Fruit fly (Drosophila melanogaster) whole organism, embryonic: Measurements from ENCODE around the gene SecS.

ENCODE experiments used
- CG11456 ChIP-seq: fragments of 200-800 bp; sonication (Bioruptor generic); IDR thresholded peaks from 3 replicates; pipeline ENCODE4 v1.3.6; 2022; ENCODE audit warnings: missing biosample characterization, missing genetic modification characterization
- CG12769 ChIP-seq: fragments of 200-800 bp; sonication (Bioruptor generic); optimal IDR thresholded peaks from 2 replicates; lab custom pipeline; 2019; ENCODE audit warnings: missing biosample characterization, mild to moderate bottlenecking, missing genetic modification characterization, moderate library complexity
- CG13296 ChIP-seq: fragments of 200-800 bp; sonication (Bioruptor generic); optimal IDR thresholded peaks from 3 replicates; lab custom pipeline; 2018; ENCODE audit warnings: missing biosample characterization, mild to moderate bottlenecking, missing genetic modification characterization
- CG14014 ChIP-seq: fragments of 200-800 bp; sonication (Bioruptor generic); IDR thresholded peaks from 2 replicates; pipeline ENCODE4 v1.3.6; 2022; ENCODE audit warnings: missing biosample characterization, missing genetic modification characterization
- CG14050 ChIP-seq: fragments of 200-800 bp; sonication (Bioruptor generic); IDR thresholded peaks from 3 replicates; pipeline ENCODE4 v1.3.6; 2022; ENCODE audit warnings: missing biosample characterization, missing genetic modification characterization
- CG14860 ChIP-seq: fragments of 200-800 bp; sonication (Bioruptor generic); IDR thresholded peaks from 3 replicates; pipeline ENCODE4 v1.3.6; 2022; ENCODE audit warnings: missing biosample characterization, missing genetic modification characterization; ENCODE audit not compliant: partially characterized antibody
- CG15011 ChIP-seq: fragments of 200-800 bp; sonication (Bioruptor generic); optimal IDR thresholded peaks from 3 replicates; lab custom pipeline; 2018; ENCODE audit warnings: missing biosample characterization, mild to moderate bottlenecking, missing genetic modification characterization
- CG18599 ChIP-seq: fragments of 200-800 bp; sonication (Bioruptor generic); optimal IDR thresholded peaks from 3 replicates; lab custom pipeline; 2017; ENCODE audit warnings: missing biosample characterization, missing genetic modification characterization, mild to moderate bottlenecking, moderate library complexity, missing genetic modification reagents
- CG2199 ChIP-seq: fragments of 200-800 bp; sonication (Bioruptor generic); IDR thresholded peaks from 3 replicates; pipeline ENCODE4 v1.3.6; 2022; ENCODE audit warnings: missing biosample characterization, missing genetic modification characterization
- CG3726 ChIP-seq: fragments of 200-800 bp; sonication (Bioruptor generic); IDR thresholded peaks from 3 replicates; pipeline ENCODE4, ENCODE4 v1.3.6; 2022; ENCODE audit warnings: missing biosample characterization, missing genetic modification characterization
- CG42726 ChIP-seq: fragments of 200-800 bp; sonication (Bioruptor generic); IDR thresholded peaks from 2 replicates; pipeline ENCODE4 v1.3.6; 2022; ENCODE audit warnings: missing biosample characterization, missing genetic modification characterization; ENCODE audit not compliant: partially characterized antibody
- CG4360 ChIP-seq: fragments of 200-800 bp; sonication (Bioruptor generic); IDR thresholded peaks from 2 replicates; pipeline ENCODE4 v1.3.6; 2022; ENCODE audit warnings: missing biosample characterization, missing genetic modification characterization
- CG4617 ChIP-seq: fragments of 200-800 bp; sonication (Bioruptor generic); optimal IDR thresholded peaks from 3 replicates; lab custom pipeline; 2016; ENCODE audit warnings: missing biosample characterization, missing genetic modification characterization, borderline replicate concordance
- CG7372 ChIP-seq: fragments of 200-800 bp; sonication (Bioruptor generic); IDR thresholded peaks from 2 replicates; pipeline ENCODE4 v1.3.6; 2022; ENCODE audit warnings: missing biosample characterization, missing genetic modification characterization
- Deaf1 ChIP-seq: fragments of 200-800 bp; optimal IDR thresholded peaks from 3 replicates; lab custom pipeline; 2019; ENCODE audit warnings: missing biosample characterization, mild to moderate bottlenecking, missing genetic modification characterization, moderate library complexity
- NFAT ChIP-seq: fragments of 200-800 bp; sonication (Bioruptor generic); IDR thresholded peaks from 2 replicates; pipeline ENCODE4 v1.3.6; 2022; ENCODE audit warnings: missing biosample characterization, missing genetic modification characterization
- Pdp1 ChIP-seq, 2 experiments: fragments of 200-800 bp; sonication (Bioruptor generic); optimal IDR thresholded peaks; 3 replicates each; lab custom pipeline; 2016; ENCODE audit warnings: missing biosample characterization in 2 of 2, missing genetic modification characterization in 2 of 2, mild to moderate bottlenecking in 1 of 2, moderate library complexity in 1 of 2
- Sox100B ChIP-seq: fragments of 200-800 bp; sonication (Bioruptor generic); optimal IDR thresholded peaks from 3 replicates; lab custom pipeline; 2018; ENCODE audit warnings: missing biosample characterization, mild to moderate bottlenecking, missing genetic modification characterization
- Trl ChIP-seq, 3 experiments: fragments of >200 bp in 2 of 3; fragments of 200-800 bp in 1 of 3; sonication (Bioruptor generic) in 1 of 3; optimal IDR thresholded peaks; 2 replicates in 1 of 3; 3 replicates in 2 of 3; lab custom pipeline; 2016 to 2017; ENCODE audit warnings: missing biosample characterization in 1 of 3, missing genetic modification characterization in 1 of 3
- chm ChIP-seq: fragments of 200-800 bp; sonication (Bioruptor generic); IDR thresholded peaks from 2 replicates; pipeline ENCODE4 v1.3.6; 2022; ENCODE audit warnings: missing biosample characterization, missing genetic modification characterization
- da ChIP-seq: fragments of 200-800 bp; sonication (Bioruptor generic); optimal IDR thresholded peaks from 2 replicates; lab custom pipeline; 2016; ENCODE audit warnings: missing biosample characterization, missing genetic modification characterization
- ftz-f1 ChIP-seq: fragments of 200-800 bp; sonication (Bioruptor generic); optimal IDR thresholded peaks from 2 replicates; lab custom pipeline; 2016; ENCODE audit warnings: missing biosample characterization, missing genetic modification characterization
- gsb-n ChIP-seq: fragments of 200-800 bp; sonication (Bioruptor generic); optimal IDR thresholded peaks from 3 replicates; lab custom pipeline; 2018; ENCODE audit warnings: missing biosample characterization, mild to moderate bottlenecking, missing genetic modification characterization
- ham ChIP-seq: fragments of 200-800 bp; sonication (Bioruptor generic); IDR thresholded peaks from 2 replicates; pipeline ENCODE4 v1.3.6; 2022; ENCODE audit warnings: missing biosample characterization, missing genetic modification characterization
- kay ChIP-seq: fragments of 200-800 bp; sonication (Bioruptor generic); optimal IDR thresholded peaks from 2 replicates; lab custom pipeline; 2016; ENCODE audit warnings: missing biosample characterization, missing genetic modification characterization
- kni ChIP-seq: fragments of 200-800 bp; sonication (Bioruptor generic); optimal IDR thresholded peaks from 3 replicates; lab custom pipeline; 2017; ENCODE audit warnings: mild to moderate bottlenecking, missing biosample characterization, missing genetic modification reagents, missing genetic modification characterization
- lov ChIP-seq, 2 experiments: fragments of 200-800 bp in 1 of 2; fragments of >200 bp in 1 of 2; sonication (Bioruptor generic) in 1 of 2; IDR thresholded peaks in 1 of 2; optimal IDR thresholded peaks in 1 of 2; 2 replicates in 1 of 2; 3 replicates in 1 of 2; pipeline versions ENCODE4 v1.3.6 to Lab custom; 2017 to 2022; ENCODE audit warnings: missing biosample characterization in 1 of 2, missing genetic modification characterization in 1 of 2
- mld ChIP-seq: fragments of 200-800 bp; sonication (Bioruptor generic); IDR thresholded peaks from 3 replicates; pipeline ENCODE4 v1.3.6; 2022; ENCODE audit warnings: missing biosample characterization, missing genetic modification characterization; ENCODE audit not compliant: partially characterized antibody
- nom ChIP-seq: fragments of 200-800 bp; sonication (Bioruptor generic); optimal IDR thresholded peaks from 2 replicates; lab custom pipeline; 2017; ENCODE audit warnings: missing biosample characterization, missing genetic modification characterization, mild to moderate bottlenecking, moderate library complexity, missing genetic modification reagents
- rib ChIP-seq: fragments of 200-800 bp; sonication (Bioruptor generic); IDR thresholded peaks from 2 replicates; pipeline ENCODE4 v1.3.6; 2022; ENCODE audit warnings: missing biosample characterization, missing genetic modification characterization
- sens ChIP-seq: fragments of 200-800 bp; sonication (Bioruptor generic); peaks from one replicate; lab custom pipeline; 2016; ENCODE audit warnings: missing biosample characterization, missing genetic modification characterization
- ssp ChIP-seq: fragments of 200-800 bp; sonication (Bioruptor generic); IDR thresholded peaks from 2 replicates; pipeline ENCODE4 v1.3.6; 2022; ENCODE audit warnings: missing biosample characterization, missing genetic modification characterization
- trh ChIP-seq: fragments of 200-800 bp; sonication (Bioruptor generic); optimal IDR thresholded peaks from 2 replicates; lab custom pipeline; 2016; ENCODE audit warnings: missing biosample characterization, missing genetic modification characterization
- vvl ChIP-seq: fragments of 200-800 bp; sonication (Bioruptor generic); IDR thresholded peaks from 2 replicates; pipeline ENCODE4 v1.3.6; 2022; ENCODE audit warnings: missing biosample characterization, missing genetic modification characterization
- wek ChIP-seq: fragments of 200-800 bp; sonication (Bioruptor generic); optimal IDR thresholded peaks from 3 replicates; lab custom pipeline; 2018; ENCODE audit warnings: missing biosample characterization, mild to moderate bottlenecking, missing genetic modification characterization, moderate library complexity
- zfh1 ChIP-seq: fragments of 200-800 bp; sonication (Bioruptor generic); IDR thresholded peaks from 3 replicates; pipeline ENCODE4 v1.3.6; 2022; ENCODE audit warnings: missing biosample characterization, missing genetic modification characterization

The SecS gene

DNA sequence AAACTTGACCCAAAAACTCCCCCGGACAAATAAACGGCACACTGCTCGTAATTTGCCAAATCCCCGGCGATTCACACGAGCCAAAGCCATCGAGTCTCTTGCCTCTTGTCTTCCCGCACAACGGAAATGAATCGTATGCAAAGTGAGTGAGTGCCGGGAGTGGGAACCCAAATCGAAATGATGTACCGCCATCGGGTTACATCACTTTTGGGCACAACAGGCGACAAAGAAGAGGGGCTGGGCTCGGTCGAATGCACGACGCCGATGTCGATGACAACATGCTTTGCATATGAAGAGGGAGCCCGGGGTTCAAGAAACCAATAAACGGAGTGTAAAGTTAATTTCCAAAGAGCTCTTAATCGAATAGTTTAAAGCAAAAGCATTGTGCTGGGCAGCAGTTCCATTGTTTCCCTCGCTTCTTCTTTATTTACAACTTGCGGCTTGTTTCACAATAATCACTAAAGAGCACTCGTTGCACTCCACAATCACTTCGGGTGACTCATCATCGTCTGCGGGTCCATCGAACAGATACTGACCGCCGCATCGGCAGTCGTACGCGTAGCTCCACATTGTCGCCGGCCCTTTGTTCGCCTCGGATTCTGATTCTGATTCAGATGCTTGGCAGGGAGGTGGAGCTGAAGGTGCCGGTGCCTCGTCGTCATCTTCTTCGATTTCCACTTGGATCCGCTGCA is 20.6 kb downstream of the SecS start:
- TF ChIP-seq wek (GFP tag; lab: Kevin White, UChicago) (no peak), kni (peak; percentile 43), CG14860 (GFP tag; lab: Robert Waterston, UW) (0 out of 3 replicates have a peak, but pooled peaks have one; percentile 19), mld (GFP tag; lab: Robert Waterston, UW) (0 out of 3 replicates have a peak, but pooled peaks have one; percentile 17), CG12769 (tag; lab: Kevin White, UChicago) (peak; percentile 41), kay (peak; percentile 8), NFAT (GFP tag; lab: Robert Waterston, UW) (no peak), da (no peak), CG42726 (0 out of 2 replicates have a peak, but pooled peaks have one; percentile 19), CG3726 (GFP tag; lab: Robert Waterston, UW) (0 out of 3 replicates have a peak, but pooled peaks have one; percentile 19), ham (GFP tag; lab: Robert Waterston, UW) (no peak), nom (GFP tag; lab: Kevin White, UChicago) (peak; percentile 95), chm (0 out of 2 replicates have a peak, but pooled peaks have one; percentile 9), Pdp1 (GFP tag; optimal IDR thresholded peaks at IDR 0.05; lab: Kevin White, UChicago) (peak in 1 of 2 experiments; percentile 69), trh (GFP tag; lab: Kevin White, UChicago) (no peak), zfh1 (GFP tag; lab: Robert Waterston, UW) (no peak), ssp (0 out of 2 replicates have a peak, but pooled peaks have one; percentile 11), sens (GFP tag; lab: Kevin White, UChicago) (peak; percentile 23), Sox100B (GFP tag; lab: Kevin White, UChicago) (no peak), Deaf1 (peak; percentile 24), vvl (GFP tag; lab: Robert Waterston, UW) (peak; percentile 70; the same call in 1 of the 2 replicates), CG18599 (GFP tag; lab: Kevin White, UChicago) (no peak), gsb-n (tag; lab: Kevin White, UChicago) (no peak), Trl (optimal IDR thresholded peaks at IDR 0.05; lab: Kevin White, UChicago) (no peak), Trl (GFP tag; optimal IDR thresholded peaks at IDR 0.05; lab: Kevin White, UChicago) (no peak), CG11456 (no peak), CG13296 (GFP tag; lab: Kevin White, UChicago) (no peak)
- TF ChIP-seq, all 482 proteins: peak for 14

DNA sequence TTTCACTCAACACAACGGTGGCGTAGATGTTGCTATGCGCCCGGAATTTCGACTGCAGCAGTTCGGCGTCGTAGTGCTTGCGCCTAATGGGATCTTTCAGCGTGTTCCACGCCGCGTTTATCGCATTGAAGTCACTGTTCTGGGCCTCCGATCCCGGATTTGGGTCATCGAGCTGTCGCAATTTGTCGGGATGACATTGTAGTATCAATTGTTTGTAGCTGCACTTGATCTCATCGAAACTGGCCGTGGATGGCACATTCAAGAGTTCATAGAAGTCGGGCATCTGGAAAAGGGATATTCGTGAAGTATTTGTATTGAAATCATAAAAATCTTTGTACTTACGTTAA is 21.1 kb downstream of the SecS start:
- TF ChIP-seq CG4360 (GFP tag; lab: Robert Waterston, UW): no peak
- TF ChIP-seq rib (GFP tag; lab: Robert Waterston, UW): 0 out of 2 replicates have a peak, but pooled peaks have one; percentile 41
- 0 out of 3 replicates have a peak, but pooled peaks have one; percentile 32 for TF ChIP-seq CG2199
- TF ChIP-seq CG14014 (GFP tag; lab: Robert Waterston, UW): no peak
- TF ChIP-seq lov (optimal IDR thresholded peaks at IDR 0.05; lab: Kevin White, UChicago): no peak
- TF ChIP-seq lov (GFP tag; IDR thresholded peaks at IDR 0.05; lab: Robert Waterston, UW): no peak
- no peak for TF ChIP-seq CG15011 (GFP tag; lab: Kevin White, UChicago)
- no peak for TF ChIP-seq CG14050 (GFP tag; lab: Robert Waterston, UW)
- no peak for TF ChIP-seq CG4617 (GFP tag; lab: Kevin White, UChicago)
- TF ChIP-seq CG7372 (GFP tag; lab: Robert Waterston, UW): no peak
- no peak for TF ChIP-seq ftz-f1
- TF ChIP-seq CG42726: 0 out of 2 replicates have a peak, but pooled peaks have one; percentile 0
